Fruit fly (Drosophila melanogaster) whole organism, embryonic: ENCODE results near the gene Acp65Aa.

Experiments used
- Adf1 ChIP-seq: fragments of 200-800 bp; sonication (Bioruptor generic); IDR thresholded peaks from 2 replicates; pipeline ENCODE4 v1.3.6; 2022; ENCODE audit warnings: missing biosample characterization, missing genetic modification characterization
- Asciz ChIP-seq: fragments of 200-800 bp; sonication (Bioruptor generic); optimal IDR thresholded peaks from 2 replicates; lab custom pipeline; 2017; ENCODE audit warnings: missing biosample characterization, mild to moderate bottlenecking, missing genetic modification characterization, missing genetic modification reagents
- Atf3 ChIP-seq: fragments of 200-800 bp; sonication (Bioruptor generic); optimal IDR thresholded peaks from 3 replicates; lab custom pipeline; 2016; ENCODE audit warnings: missing biosample characterization, missing genetic modification characterization
- B-H2 ChIP-seq: fragments of 200-800 bp; sonication (Bioruptor generic); optimal IDR thresholded peaks from 2 replicates; lab custom pipeline; 2018; ENCODE audit warnings: missing biosample characterization, mild to moderate bottlenecking, missing genetic modification characterization
- CG10654 ChIP-seq: fragments of 200-800 bp; sonication (Bioruptor generic); optimal IDR thresholded peaks from 2 replicates; lab custom pipeline; 2016; ENCODE audit warnings: missing biosample characterization, missing genetic modification characterization
- CG11085 ChIP-seq: fragments of 200-800 bp; sonication (Bioruptor generic); IDR thresholded peaks from 2 replicates; pipeline ENCODE4 v1.3.6; 2022; ENCODE audit warnings: missing biosample characterization, missing genetic modification characterization
- CG11723 ChIP-seq: fragments of 200-800 bp; sonication (Bioruptor generic); optimal IDR thresholded peaks from 2 replicates; lab custom pipeline; 2017; ENCODE audit warnings: missing biosample characterization, mild to moderate bottlenecking, missing genetic modification characterization
- CG1233 ChIP-seq: fragments of 200-800 bp; sonication (Bioruptor generic); optimal IDR thresholded peaks from 4 replicates; lab custom pipeline; 2018; ENCODE audit warnings: missing biosample characterization, mild to moderate bottlenecking, missing genetic modification characterization
- CG14014 ChIP-seq: fragments of 200-800 bp; sonication (Bioruptor generic); IDR thresholded peaks from 2 replicates; pipeline ENCODE4 v1.3.6; 2022; ENCODE audit warnings: missing biosample characterization, missing genetic modification characterization
- CG15479 ChIP-seq: fragments of 200-800 bp; sonication (Bioruptor generic); optimal IDR thresholded peaks from 3 replicates; lab custom pipeline; 2019; ENCODE audit warnings: missing biosample characterization, mild to moderate bottlenecking, missing genetic modification characterization, moderate library complexity
- CG15601 ChIP-seq: fragments of 200-800 bp; sonication (Bioruptor generic); optimal IDR thresholded peaks from 3 replicates; lab custom pipeline; 2019; ENCODE audit warnings: missing biosample characterization, mild to moderate bottlenecking, missing genetic modification characterization, moderate library complexity
- CG17359 ChIP-seq: fragments of 200-800 bp; sonication (Bioruptor generic); optimal IDR thresholded peaks from 3 replicates; lab custom pipeline; 2018; ENCODE audit warnings: missing biosample characterization, mild to moderate bottlenecking, missing genetic modification characterization, moderate library complexity
- CG2712 ChIP-seq: fragments of 200-800 bp; optimal IDR thresholded peaks from 3 replicates; lab custom pipeline; 2019; ENCODE audit warnings: missing biosample characterization, mild to moderate bottlenecking, missing genetic modification characterization, moderate library complexity
- CG30020 ChIP-seq: fragments of 200-800 bp; optimal IDR thresholded peaks from 2 replicates; lab custom pipeline; 2019; ENCODE audit warnings: missing biosample characterization, mild to moderate bottlenecking, missing genetic modification characterization, moderate library complexity
- CG31388 ChIP-seq: fragments of 200-800 bp; sonication (Bioruptor generic); optimal IDR thresholded peaks from 2 replicates; lab custom pipeline; 2016; ENCODE audit warnings: missing biosample characterization, missing genetic modification characterization
- CG32772 ChIP-seq: fragments of 200-800 bp; sonication (Bioruptor generic); IDR thresholded peaks from 2 replicates; pipeline ENCODE4 v1.3.6; 2022; ENCODE audit warnings: missing biosample characterization, missing genetic modification characterization
- CG34376 ChIP-seq: fragments of 200-800 bp; sonication (Bioruptor generic); optimal IDR thresholded peaks from 2 replicates; lab custom pipeline; 2018; ENCODE audit warnings: missing biosample characterization, mild to moderate bottlenecking, missing genetic modification characterization
- CG6683 ChIP-seq: fragments of 200-800 bp; sonication (Bioruptor generic); optimal IDR thresholded peaks from 2 replicates; lab custom pipeline; 2017; ENCODE audit warnings: missing biosample characterization, mild to moderate bottlenecking, missing genetic modification characterization, missing genetic modification reagents
- CG8388 ChIP-seq: fragments of 200-800 bp; sonication (Bioruptor generic); optimal IDR thresholded peaks from 2 replicates; lab custom pipeline; 2019; ENCODE audit warnings: missing biosample characterization, mild to moderate bottlenecking, missing genetic modification characterization, moderate library complexity
- CG9876 ChIP-seq: fragments of 200-800 bp; sonication (Bioruptor generic); optimal IDR thresholded peaks from 2 replicates; lab custom pipeline; 2016; ENCODE audit warnings: missing biosample characterization, missing genetic modification characterization
- D19A ChIP-seq: fragments of 200-800 bp; optimal IDR thresholded peaks from 3 replicates; lab custom pipeline; 2019; ENCODE audit warnings: missing biosample characterization, mild to moderate bottlenecking, missing genetic modification characterization, moderate library complexity
- Ets65A ChIP-seq: fragments of 200-800 bp; sonication (Bioruptor generic); peaks from one replicate; lab custom pipeline; 2016; ENCODE audit warnings: missing biosample characterization, missing genetic modification characterization
- Hmr ChIP-seq: fragments of 200-800 bp; sonication (Bioruptor generic); optimal IDR thresholded peaks from 3 replicates; lab custom pipeline; 2017; ENCODE audit warnings: mild to moderate bottlenecking, missing biosample characterization, missing genetic modification reagents, missing genetic modification characterization
- Kr ChIP-seq: fragments of 200-800 bp; sonication (Bioruptor generic); optimal IDR thresholded peaks from 2 replicates; lab custom pipeline; 2017; ENCODE audit warnings: missing biosample characterization, mild to moderate bottlenecking, missing genetic modification characterization
- Lpt ChIP-seq: fragments of >200 bp; optimal IDR thresholded peaks from 2 replicates; lab custom pipeline; 2018; ENCODE audit warnings: missing biosample characterization, missing genetic modification characterization
- Max ChIP-seq: fragments of 200-800 bp; sonication (Bioruptor generic); optimal IDR thresholded peaks from 2 replicates; lab custom pipeline; 2016; ENCODE audit warnings: missing biosample characterization, mild to moderate bottlenecking, missing genetic modification characterization
- Pdp1 ChIP-seq, 2 experiments: fragments of 200-800 bp; sonication (Bioruptor generic); optimal IDR thresholded peaks; 3 replicates each; lab custom pipeline; 2016; ENCODE audit warnings: missing biosample characterization in 2 of 2, missing genetic modification characterization in 2 of 2, mild to moderate bottlenecking in 1 of 2, moderate library complexity in 1 of 2
- Rx ChIP-seq: fragments of 200-800 bp; sonication (Bioruptor generic); IDR thresholded peaks from 2 replicates; pipeline ENCODE4 v1.3.6; 2022; ENCODE audit warnings: missing biosample characterization, missing genetic modification characterization
- Side ChIP-seq: fragments of 200-800 bp; sonication (Bioruptor generic); optimal IDR thresholded peaks from 2 replicates; lab custom pipeline; 2016; ENCODE audit warnings: missing biosample characterization, missing genetic modification characterization
- Taf1 ChIP-seq: fragments of 200-800 bp; sonication (Bioruptor generic); IDR thresholded peaks from 2 replicates; pipeline ENCODE4 v1.3.6; 2022; ENCODE audit warnings: missing biosample characterization, missing genetic modification characterization
- abd-A ChIP-seq: fragments of 200-800 bp; sonication (Bioruptor generic); optimal IDR thresholded peaks from 3 replicates; lab custom pipeline; 2019; ENCODE audit warnings: missing biosample characterization, mild to moderate bottlenecking, missing genetic modification characterization, moderate library complexity
- cato ChIP-seq: fragments of 200-800 bp; sonication (Bioruptor generic); optimal IDR thresholded peaks from 2 replicates; lab custom pipeline; 2016; ENCODE audit warnings: missing biosample characterization, missing genetic modification characterization, borderline replicate concordance
- chm ChIP-seq: fragments of 200-800 bp; sonication (Bioruptor generic); IDR thresholded peaks from 2 replicates; pipeline ENCODE4 v1.3.6; 2022; ENCODE audit warnings: missing biosample characterization, missing genetic modification characterization
- disco-r ChIP-seq: fragments of 200-800 bp; sonication (Bioruptor generic); optimal IDR thresholded peaks from 2 replicates; lab custom pipeline; 2016; ENCODE audit warnings: missing biosample characterization, missing genetic modification characterization
- dmrt11E ChIP-seq: fragments of 200-800 bp; sonication (Bioruptor generic); optimal IDR thresholded peaks from 3 replicates; lab custom pipeline; 2018; ENCODE audit warnings: missing biosample characterization, mild to moderate bottlenecking, missing genetic modification characterization, moderate library complexity
- ems ChIP-seq: fragments of 200-800 bp; sonication (Bioruptor generic); optimal IDR thresholded peaks from 3 replicates; lab custom pipeline; 2016; ENCODE audit warnings: missing biosample characterization, missing genetic modification characterization
- gcm ChIP-seq: fragments of 200-800 bp; sonication (Bioruptor generic); optimal IDR thresholded peaks from 2 replicates; lab custom pipeline; 2019; ENCODE audit warnings: missing biosample characterization, mild to moderate bottlenecking, missing genetic modification characterization, moderate library complexity
- gcm2 ChIP-seq: fragments of 200-800 bp; sonication (Bioruptor generic); optimal IDR thresholded peaks from 2 replicates; lab custom pipeline; 2016; ENCODE audit warnings: missing biosample characterization, missing genetic modification characterization
- insv ChIP-seq, 2 experiments: fragments of 200-800 bp; sonication (Bioruptor generic); optimal IDR thresholded peaks; 3 replicates each; lab custom pipeline; 2016 to 2018; ENCODE audit warnings: missing biosample characterization in 2 of 2, missing genetic modification characterization in 2 of 2
- jigr1 ChIP-seq: fragments of 200-800 bp; sonication (Bioruptor generic); IDR thresholded peaks from 3 replicates; pipeline ENCODE4 v1.3.6; 2022; ENCODE audit warnings: missing biosample characterization, missing genetic modification characterization
- mam ChIP-seq: fragments of 200-800 bp; sonication (Bioruptor generic); optimal IDR thresholded peaks from 3 replicates; lab custom pipeline; 2016; ENCODE audit warnings: missing biosample characterization, missing genetic modification characterization
- onecut ChIP-seq: fragments of 200-800 bp; sonication (Bioruptor generic); IDR thresholded peaks from 2 replicates; pipeline ENCODE4 v1.3.6; 2022; ENCODE audit warnings: missing biosample characterization, missing genetic modification characterization
- sd ChIP-seq: fragments of 200-800 bp; sonication (Bioruptor generic); optimal IDR thresholded peaks from 3 replicates; lab custom pipeline; 2018; ENCODE audit warnings: missing biosample characterization, mild to moderate bottlenecking, missing genetic modification characterization, moderate library complexity
- sim ChIP-seq: fragments of 200-800 bp; sonication (Bioruptor generic); IDR thresholded peaks from 2 replicates; pipeline ENCODE4 v1.3.6; 2022; ENCODE audit warnings: missing biosample characterization, missing genetic modification characterization
- slbo ChIP-seq: fragments of 200-800 bp; sonication (Bioruptor generic); IDR thresholded peaks from 2 replicates; pipeline ENCODE4 v1.3.6; 2022; ENCODE audit warnings: missing biosample characterization, missing genetic modification characterization
- tap ChIP-seq: fragments of 200-800 bp; optimal IDR thresholded peaks from 3 replicates; lab custom pipeline; 2019; ENCODE audit warnings: missing biosample characterization, mild to moderate bottlenecking, missing genetic modification characterization, moderate library complexity
- trh ChIP-seq: fragments of 200-800 bp; sonication (Bioruptor generic); optimal IDR thresholded peaks from 2 replicates; lab custom pipeline; 2016; ENCODE audit warnings: missing biosample characterization, missing genetic modification characterization
- zen ChIP-seq: fragments of 200-800 bp; sonication (Bioruptor generic); optimal IDR thresholded peaks from 3 replicates; lab custom pipeline; 2018; ENCODE audit warnings: missing biosample characterization, mild to moderate bottlenecking, missing genetic modification characterization, moderate library complexity
- zfh2 ChIP-seq: fragments of 200-800 bp; sonication (Bioruptor generic); optimal IDR thresholded peaks from 2 replicates; lab custom pipeline; 2016; ENCODE audit warnings: missing biosample characterization, missing genetic modification characterization

The Acp65Aa gene

DNA sequence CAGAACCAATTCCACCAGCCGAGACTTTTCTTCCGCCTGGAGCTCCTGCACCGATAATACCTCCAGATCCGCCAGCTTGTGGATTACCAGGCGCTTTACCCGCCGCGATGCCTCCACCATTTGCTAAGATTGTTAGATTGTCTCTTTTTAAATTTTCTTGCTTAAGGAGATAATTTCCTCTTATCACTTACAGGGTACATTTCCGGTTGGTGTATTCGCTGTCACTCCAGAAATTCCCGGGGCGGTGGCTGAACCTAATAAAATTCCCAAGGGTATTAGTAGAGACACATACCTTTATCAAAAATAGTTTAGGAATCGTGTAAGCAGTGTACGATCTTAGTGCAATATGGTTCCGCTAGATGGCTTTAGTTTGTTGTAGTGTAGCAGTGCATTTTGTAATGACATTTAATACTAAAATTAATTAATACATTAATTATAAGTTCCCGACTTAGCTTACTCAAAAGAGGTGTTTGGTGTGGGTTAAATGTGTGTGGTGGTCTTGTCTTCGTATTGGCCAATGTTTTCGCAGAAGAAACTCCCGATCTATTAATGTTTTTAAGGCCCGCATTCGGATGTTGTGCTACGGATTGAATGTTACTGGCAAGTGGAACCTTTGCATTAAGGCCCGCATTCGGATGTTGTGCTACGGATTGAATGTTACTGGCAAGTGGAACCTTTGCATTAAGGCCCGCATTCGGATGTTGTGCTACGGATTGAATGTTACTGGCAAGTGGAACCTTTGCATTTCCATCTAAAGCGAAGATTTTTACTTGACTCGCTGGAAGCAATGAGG is 27.7 kb downstream of the Acp65Aa start (continued):
- TF ChIP-seq CG10654 (GFP tag; lab: Kevin White, UChicago) (peak; percentile 75), Taf1 (GFP tag; lab: Robert Waterston, UW) (peak; percentile 42), CG34376 (GFP tag; lab: Kevin White, UChicago) (peak; percentile 87), CG15479 (GFP tag; lab: Kevin White, UChicago) (no peak), Adf1 (GFP tag; lab: Robert Waterston, UW) (peak; percentile 30; the same call in 1 of the 2 replicates), mam (GFP tag; lab: Kevin White, UChicago) (peak; percentile 79), Kr (GFP tag; lab: Kevin White, UChicago) (no peak), CG1233 (GFP tag; lab: Kevin White, UChicago) (peak; percentile 89), CG30020 (tag; lab: Kevin White, UChicago) (peak; percentile 97), CG8388 (GFP tag; lab: Kevin White, UChicago) (peak; percentile 55), CG15601 (tag; lab: Kevin White, UChicago) (peak; percentile 53), CG9876 (peak; percentile 16), dmrt11E (tag; lab: Kevin White, UChicago) (peak; percentile 49), Hmr (GFP tag; lab: Kevin White, UChicago) (peak; percentile 86), CG11723 (GFP tag; lab: Kevin White, UChicago) (peak; percentile 40), Atf3 (no peak), Max (GFP tag; lab: Kevin White, UChicago) (peak; percentile 40), Asciz (peak; percentile 83), Rx (GFP tag; lab: Robert Waterston, UW) (peak; percentile 81), slbo (peak; percentile 71), trh (GFP tag; lab: Kevin White, UChicago) (peak; percentile 30), zfh2 (no peak), sd (tag; lab: Kevin White, UChicago) (peak; percentile 10), Pdp1 (GFP tag; optimal IDR thresholded peaks at IDR 0.05; lab: Kevin White, UChicago) (peak in 1 of 2 experiments; percentile 34), gcm2 (GFP tag; lab: Kevin White, UChicago) (no peak), Side (GFP tag; lab: Kevin White, UChicago) (peak; percentile 92), B-H2 (GFP tag; lab: Kevin White, UChicago) (peak; percentile 71), CG2712 (peak; percentile 72), Ets65A (GFP tag; lab: Kevin White, UChicago) (peak; percentile 100), CG6683 (GFP tag; lab: Kevin White, UChicago) (peak; percentile 61), ems (GFP tag; lab: Kevin White, UChicago) (peak; percentile 65), CG11085 (peak; percentile 83), sim (peak; percentile 82), CG17359 (tag; lab: Kevin White, UChicago) (peak; percentile 77), CG14014 (GFP tag; lab: Robert Waterston, UW) (peak; percentile 70; the same call in 1 of the 2 replicates), Lpt (GFP tag; lab: Kevin White, UChicago) (no peak), tap (peak; percentile 62), gcm (GFP tag; lab: Kevin White, UChicago) (peak; percentile 54), abd-A (tag; lab: Kevin White, UChicago) (no peak), CG31388 (GFP tag; lab: Kevin White, UChicago) (no peak), insv (GFP tag; optimal IDR thresholded peaks at IDR 0.05; lab: Kevin White, UChicago) (peak in 1 of 2 experiments; percentile 47), disco-r (GFP tag; lab: Kevin White, UChicago) (peak; percentile 65), D19A (tag; lab: Kevin White, UChicago) (peak; percentile 24), onecut (GFP tag; lab: Robert Waterston, UW) (peak; percentile 86), cato (GFP tag; lab: Kevin White, UChicago) (no peak), CG32772 (no peak; the same call in 1 of the 2 replicates), chm (GFP tag; lab: Robert Waterston, UW) (peak; percentile 94), jigr1 (no peak), zen (tag; lab: Kevin White, UChicago) (peak; percentile 55)
